Worm (Caenorhabditis elegans) whole organism, L2 larva: ENCODE measurements around the gene myo-3.

Experiments used
- R02D3.7 ChIP-seq: fragments of 150-350 bp; optimal IDR thresholded peaks from 2 replicates; lab custom pipeline; 2014; ENCODE audit warnings: missing biosample characterization, missing genetic modification characterization
- alr-1 ChIP-seq: fragments of 150-350 bp; optimal IDR thresholded peaks from 2 replicates; lab custom pipeline; 2014; ENCODE audit warnings: missing biosample characterization, missing genetic modification characterization
- aly-2 ChIP-seq: fragments of 150-350 bp; optimal IDR thresholded peaks from 2 replicates; lab custom pipeline; 2014; ENCODE audit warnings: missing biosample characterization, missing genetic modification characterization
- blmp-1 ChIP-seq: sonication (generic microtip); optimal IDR thresholded peaks from 2 replicates; lab custom pipeline; 2017; ENCODE audit warnings: missing genetic modification characterization, mild to moderate bottlenecking, missing compliant biosample characterization, antibody characterized with exemption, moderate library complexity; ENCODE audit not compliant: insufficient read depth
- egl-27 ChIP-seq: sonication (generic microtip); optimal IDR thresholded peaks from 3 replicates; lab custom pipeline; 2017; ENCODE audit warnings: missing biosample characterization, missing genetic modification reagents, missing genetic modification characterization
- lin-13 ChIP-seq: fragments of 150-350 bp; optimal IDR thresholded peaks from 2 replicates; lab custom pipeline; 2014; ENCODE audit warnings: missing biosample characterization, missing genetic modification reagents, missing genetic modification characterization
- nhr-237 ChIP-seq: fragments of 150-350 bp; optimal IDR thresholded peaks from 2 replicates; lab custom pipeline; 2014; ENCODE audit warnings: missing biosample characterization, missing genetic modification characterization
- nhr-25 ChIP-seq: fragments of 150-350 bp; sonication (generic microtip); optimal IDR thresholded peaks from 3 replicates; lab custom pipeline; 2014; ENCODE audit warnings: missing biosample characterization, missing genetic modification characterization
- skn-1 ChIP-seq: sonication (generic microtip); optimal IDR thresholded peaks from 2 replicates; lab custom pipeline; 2017; ENCODE audit warnings: missing biosample characterization, missing genetic modification characterization
- sma-9 ChIP-seq, 2 experiments: fragments of 150-350 bp in 1 of 2; sonication (generic microtip) in 1 of 2; optimal IDR thresholded peaks; 2 replicates each; lab custom pipeline; 2014 to 2016; ENCODE audit warnings: missing genetic modification characterization in 2 of 2, mild to moderate bottlenecking in 1 of 2, missing biosample characterization in 1 of 2, missing compliant biosample characterization in 1 of 2, missing genetic modification reagents in 1 of 2, moderate library complexity in 1 of 2
- unc-39 ChIP-seq: fragments of 150-350 bp; optimal IDR thresholded peaks from 2 replicates; lab custom pipeline; 2014; ENCODE audit warnings: missing biosample characterization, missing genetic modification characterization
- unc-62 ChIP-seq: fragments of 150-350 bp; optimal IDR thresholded peaks from 2 replicates; lab custom pipeline; 2014; ENCODE audit warnings: missing biosample characterization, missing genetic modification reagents, missing genetic modification characterization
- ztf-1 ChIP-seq: fragments of 200-800 bp; sonication (Bioruptor generic); conservative IDR thresholded peaks from 2 replicates; pipeline ENCODE4 v1.3.6; 2022; ENCODE audit warnings: missing genetic modification characterization, missing compliant biosample characterization

DNA sequence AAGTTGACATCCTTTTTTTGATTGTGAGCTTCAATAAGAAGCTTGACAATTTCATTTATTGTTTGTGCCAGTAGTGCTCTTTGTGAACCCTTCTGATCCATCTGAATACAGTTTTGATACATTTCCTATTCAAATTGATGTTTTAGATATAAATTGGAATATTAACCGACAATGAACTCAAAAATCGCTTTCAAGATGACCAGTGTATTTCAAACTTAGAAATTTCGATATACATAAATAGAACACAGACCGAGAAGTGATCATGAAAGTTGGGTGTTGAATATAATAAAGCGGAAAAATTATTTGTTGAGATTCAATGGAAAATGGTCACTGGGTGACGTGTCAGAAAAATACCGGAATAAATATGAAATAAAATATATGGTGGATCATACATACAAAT is 52.8 kb downstream of the myo-3 start, which contains the start of gene elpc-3:
- no peak for TF ChIP-seq unc-62 (GFP tag; lab: Kevin White, UChicago)
- TF ChIP-seq egl-27 (tag; lab: Kevin White, UChicago), result no peak
- no peak for TF ChIP-seq unc-39 (tag; lab: Kevin White, UChicago)
- TF ChIP-seq ztf-1 (GFP tag; lab: Robert Waterston, UW), result no peak
- no peak for TF ChIP-seq nhr-237 (tag; lab: Kevin White, UChicago)
- no peak for TF ChIP-seq skn-1 (tag; lab: Kevin White, UChicago)
- no peak for TF ChIP-seq nhr-25 (tag; lab: Kevin White, UChicago)
- no peak for TF ChIP-seq aly-2
- no peak for TF ChIP-seq lin-13 (GFP tag; lab: Kevin White, UChicago)
- TF ChIP-seq blmp-1, result no peak
- TF ChIP-seq R02D3.7 (tag; lab: Kevin White, UChicago), result no peak
- TF ChIP-seq sma-9 (GFP tag; optimal IDR thresholded peaks at IDR 0.05; lab: Kevin White, UChicago), result no peak
- no peak for TF ChIP-seq sma-9 (tag; optimal IDR thresholded peaks at IDR 0.05; lab: Kevin White, UChicago)
- no peak for TF ChIP-seq alr-1 (tag; lab: Kevin White, UChicago)
